Worm (Caenorhabditis elegans) whole organism, early embryonic: ENCODE measurements around the gene rml-4.

Experiments
- F13C5.2 ChIP-seq: sonication (generic microtip); optimal IDR thresholded peaks from 2 replicates; lab custom pipeline; 2017; ENCODE audit warnings: mild to moderate bottlenecking, missing genetic modification characterization, inconsistent platforms, missing compliant biosample characterization
- ama-1 ChIP-seq: fragments of 150-350 bp; optimal IDR thresholded peaks from 2 replicates; lab custom pipeline; 2014
- ceh-36 ChIP-seq: sonication (generic microtip); optimal IDR thresholded peaks from 2 replicates; lab custom pipeline; 2016; ENCODE audit warnings: missing genetic modification characterization, inconsistent platforms, missing compliant biosample characterization
- flt-1 ChIP-seq: fragments of 200-800 bp; sonication (Bioruptor generic); IDR thresholded peaks from 2 replicates; pipeline ENCODE4 v1.3.6; 2022; ENCODE audit warnings: missing genetic modification characterization, missing compliant biosample characterization
- hmbx-1 ChIP-seq: sonication (generic microtip); optimal IDR thresholded peaks from 2 replicates; lab custom pipeline; 2016; ENCODE audit warnings: mild to moderate bottlenecking, missing genetic modification characterization, missing compliant biosample characterization
- hmg-4 ChIP-seq: fragments of 200-800 bp; sonication (Bioruptor generic); optimal IDR thresholded peaks from 2 replicates; lab custom pipeline; 2018; ENCODE audit warnings: mild to moderate bottlenecking, missing genetic modification characterization, missing compliant biosample characterization
- hnd-1 ChIP-seq: sonication (generic microtip); optimal IDR thresholded peaks from 2 replicates; lab custom pipeline; 2016; ENCODE audit warnings: missing genetic modification characterization, missing compliant biosample characterization
- pes-1 ChIP-seq: fragments of 200-800 bp; sonication (Bioruptor generic); IDR thresholded peaks from 2 replicates; pipeline ENCODE4 v1.3.6; 2022; ENCODE audit warnings: missing genetic modification reagents, missing genetic modification characterization, missing compliant biosample characterization
- scrt-1 ChIP-seq: fragments of 200-800 bp; sonication (Bioruptor generic); IDR thresholded peaks from 2 replicates; pipeline ENCODE4 v1.3.6; 2022; ENCODE audit warnings: missing genetic modification characterization, missing compliant biosample characterization
- sea-1 ChIP-seq: fragments of 200-800 bp; sonication (Bioruptor generic); conservative IDR thresholded peaks from 2 replicates; pipeline ENCODE4 v1.3.6; 2022; ENCODE audit warnings: missing genetic modification characterization, missing compliant biosample characterization
- tbx-11 ChIP-seq: fragments of 200-800 bp; sonication (Bioruptor generic); IDR thresholded peaks from 2 replicates; pipeline ENCODE4 v1.3.6; 2022; ENCODE audit warnings: missing genetic modification characterization, missing compliant biosample characterization
- tbx-37 ChIP-seq: fragments of 200-800 bp; sonication (Bioruptor generic); conservative IDR thresholded peaks from 2 replicates; pipeline ENCODE4 v1.3.6; 2022; ENCODE audit warnings: missing genetic modification reagents, missing genetic modification characterization, missing compliant biosample characterization
- tra-4 ChIP-seq: sonication (generic microtip); optimal IDR thresholded peaks from 2 replicates; lab custom pipeline; 2017; ENCODE audit warnings: missing genetic modification characterization, missing compliant biosample characterization

DNA sequence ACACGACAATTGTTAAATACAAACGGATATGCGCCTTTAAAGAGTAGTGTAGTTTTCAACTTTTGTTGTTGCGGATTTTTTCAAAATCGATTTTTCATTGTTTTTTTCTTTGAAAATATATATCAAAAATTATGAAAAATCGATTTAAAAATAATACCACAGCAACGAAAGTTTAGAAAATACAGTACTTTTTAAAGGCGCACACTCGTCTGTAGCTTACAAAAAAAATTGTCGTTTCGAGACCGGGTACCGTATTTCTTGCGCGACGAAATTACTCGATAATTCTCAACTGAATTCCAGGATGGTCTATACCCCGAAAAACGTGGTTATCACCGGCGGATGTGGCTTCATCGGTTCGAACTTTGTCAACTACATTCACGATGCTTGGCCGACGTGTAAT is at the start of gene rml-4:
- TF ChIP-seq sea-1 (GFP tag; lab: Robert Waterston, UW): no peak
- TF ChIP-seq tbx-11 (GFP tag; lab: Robert Waterston, UW): no peak
- no peak for TF ChIP-seq flt-1
- no peak for TF ChIP-seq hmbx-1 (tag; lab: Kevin White, UChicago)
- TF ChIP-seq tbx-37 (GFP tag; lab: Robert Waterston, UW): no peak
- TF ChIP-seq ama-1 (lab: Kevin White, UChicago): no peak
- TF ChIP-seq tra-4 (tag; lab: Kevin White, UChicago): no peak
- no peak for TF ChIP-seq pes-1 (GFP tag; lab: Robert Waterston, UW)
- no peak for TF ChIP-seq ceh-36
- TF ChIP-seq hmg-4: no peak
- TF ChIP-seq hnd-1 (tag; lab: Kevin White, UChicago): no peak
- TF ChIP-seq scrt-1 (GFP tag; lab: Robert Waterston, UW): no peak
- TF ChIP-seq F13C5.2: no peak
